Worm (Caenorhabditis elegans) whole organism, young adult: Measurements from ENCODE around the gene C35D10.10.

ENCODE experiments used
- F10E7.11 ChIP-seq: sonication (generic microtip); optimal IDR thresholded peaks from 2 replicates; lab custom pipeline; 2017; ENCODE audit warnings: mild to moderate bottlenecking, missing genetic modification characterization, moderate library complexity, missing compliant biosample characterization
- T07F8.4 ChIP-seq: sonication (generic microtip); optimal IDR thresholded peaks from 2 replicates; lab custom pipeline; 2016; ENCODE audit warnings: mild to moderate bottlenecking, missing genetic modification characterization, moderate library complexity, missing compliant biosample characterization
- ama-1 ChIP-seq, 3 experiments: fragments of 150-350 bp in 1 of 3; sonication (generic microtip) in 2 of 3; optimal IDR thresholded peaks; 2 replicates each; lab custom pipeline; 2014 to 2018; ENCODE audit warnings: missing biosample characterization in 2 of 3, missing genetic modification characterization in 2 of 3, missing genetic modification reagents in 2 of 3
- attf-6 ChIP-seq: fragments of 200-800 bp; sonication (Bioruptor generic); IDR thresholded peaks from 2 replicates; pipeline ENCODE4 v1.3.6; 2022; ENCODE audit warnings: missing genetic modification reagents, missing genetic modification characterization, missing compliant biosample characterization
- ceh-58 ChIP-seq: fragments of 200-800 bp; sonication (Bioruptor generic); IDR thresholded peaks from 2 replicates; pipeline ENCODE4 v1.3.6; 2022; ENCODE audit warnings: missing genetic modification characterization, missing compliant biosample characterization
- fkh-3 ChIP-seq: sonication (generic microtip); optimal IDR thresholded peaks from 2 replicates; lab custom pipeline; 2016; ENCODE audit warnings: mild to moderate bottlenecking, missing genetic modification characterization, missing compliant biosample characterization
- nfya-1 ChIP-seq: sonication (generic microtip); optimal IDR thresholded peaks from 2 replicates; lab custom pipeline; 2017; ENCODE audit warnings: antibody characterized with exemption, missing compliant biosample characterization, missing genetic modification characterization, borderline replicate concordance; ENCODE audit not compliant: insufficient read depth
- nhr-27 ChIP-seq: fragments of 200-800 bp; sonication (Bioruptor generic); optimal IDR thresholded peaks from 2 replicates; lab custom pipeline; 2018; ENCODE audit warnings: mild to moderate bottlenecking, missing genetic modification characterization, moderate library complexity, missing compliant biosample characterization
- snpc-3.4 ChIP-seq: sonication (generic microtip); optimal IDR thresholded peaks from 2 replicates; lab custom pipeline; 2017; ENCODE audit warnings: missing genetic modification characterization, mild to moderate bottlenecking, missing compliant biosample characterization, antibody characterized with exemption, moderate library complexity, missing genotype, missing genetic modification reagents
- snpc-4 ChIP-seq, 5 experiments: fragments of 150-350 bp in 1 of 5; sonication (generic microtip) in 4 of 5; optimal IDR thresholded peaks; 2 replicates each; lab custom pipeline; 2014 to 2018; ENCODE audit warnings: missing genetic modification characterization in 5 of 5, missing biosample characterization in 3 of 5, antibody characterized with exemption in 2 of 5, mild to moderate bottlenecking in 2 of 5, missing compliant biosample characterization in 2 of 5, missing genotype in 2 of 5, moderate library complexity in 2 of 5, missing genetic modification reagents in 1 of 5
- sptf-2 ChIP-seq: fragments of 200-800 bp; sonication (Bioruptor generic); optimal IDR thresholded peaks from 2 replicates; lab custom pipeline; 2018; ENCODE audit warnings: mild to moderate bottlenecking, missing genetic modification characterization, missing compliant biosample characterization
- ztf-18 ChIP-seq: sonication (generic microtip); optimal IDR thresholded peaks from 2 replicates; lab custom pipeline; 2016; ENCODE audit warnings: missing genotype, mild to moderate bottlenecking, missing genetic modification characterization, missing compliant biosample characterization
- ztf-26 ChIP-seq: sonication (generic microtip); optimal IDR thresholded peaks from 2 replicates; lab custom pipeline; 2017; ENCODE audit warnings: missing genetic modification characterization, missing compliant biosample characterization

- TF ChIP-seq ama-1 (optimal IDR thresholded peaks at IDR 0.05; lab: Kevin White, UChicago) (no peak), ama-1 (GFP tag; optimal IDR thresholded peaks at IDR 0.05; lab: Kevin White, UChicago) (no peak), nhr-27 (tag; lab: Kevin White, UChicago) (no peak), snpc-4 (GFP tag; optimal IDR thresholded peaks at IDR 0.05; lab: Kevin White, UChicago) (no peak), snpc-4 (tag; optimal IDR thresholded peaks at IDR 0.05; lab: Kevin White, UChicago) (no peak), ztf-18 (tag; lab: Kevin White, UChicago) (no peak), snpc-3.4 (tag; lab: Kevin White, UChicago) (no peak), ztf-26 (tag; lab: Kevin White, UChicago) (no peak), sptf-2 (GFP tag; lab: Kevin White, UChicago) (no peak), attf-6 (GFP tag; lab: Robert Waterston, UW) (no peak), F10E7.11 (no peak), fkh-3 (no peak), ceh-58 (no peak), nfya-1 (tag; lab: Kevin White, UChicago) (no peak), T07F8.4 (no peak)
These were observed 44.8 kb upstream of the C35D10.10 start for ce11 chrIII:4906365-4906764.
